Comparison of ENCODE assay signal across 4 fruit fly cellular contexts in the genomic region with DNA sequence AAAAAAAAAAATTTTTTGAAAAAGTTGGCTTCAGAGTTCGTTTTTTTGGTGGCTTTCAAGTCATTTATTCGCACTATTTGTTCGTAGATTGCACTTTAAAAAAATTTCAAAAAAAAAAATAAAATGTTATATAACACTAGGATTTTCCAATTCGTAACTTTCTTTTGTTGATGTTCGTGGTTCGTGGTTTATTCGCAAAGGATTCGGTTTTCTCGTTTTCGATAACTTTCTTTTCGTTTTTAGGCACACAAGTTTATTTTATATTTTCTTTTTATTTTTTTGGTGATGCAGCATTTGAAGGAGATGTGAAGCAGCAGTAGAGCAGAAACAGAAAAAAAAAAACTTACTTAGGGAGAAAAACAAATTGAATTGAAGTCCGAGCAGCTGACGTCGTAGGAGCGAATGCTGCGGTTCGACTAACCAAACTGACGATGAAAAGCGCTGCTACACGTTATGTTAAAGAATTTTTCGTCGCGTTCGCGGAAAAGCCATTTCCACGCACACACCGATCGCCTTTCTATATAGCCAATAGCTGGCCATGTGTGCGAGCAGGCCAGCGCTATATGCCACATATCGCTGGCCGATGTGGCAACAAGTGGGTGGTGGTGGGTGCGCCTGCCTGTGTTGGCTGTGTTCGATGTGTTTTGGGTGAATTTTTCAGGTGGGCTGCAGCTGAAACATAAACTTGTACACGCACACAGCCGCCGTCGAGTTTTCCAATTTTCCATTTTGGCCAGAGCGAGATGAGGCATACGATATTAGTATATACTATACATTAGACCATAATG.
A peak's percentile ranks its signal among the peaks of the same experiment; 100 is the strongest.
TF ChIP-seq lines count a peak whose summit lies in the region.

A gene (minus strand): TSS at position 508 of the 788 bp plus-strand sequence.

- TF ChIP-seq CTCF in whole organism, embryonic (GFP tag; optimal IDR thresholded peaks at IDR 0.05; lab: Kevin White, UChicago), result no peak

TF ChIP-seq in whole organism, adult, 20 proteins besides CTCF, POLR2A, EP300 and RAD21:
- TF ChIP-seq kay (GFP tag; lab: Kevin White, UChicago; ENCODE audit: borderline replicate concordance) (peak; percentile 65), Mnt (GFP tag; optimal IDR thresholded peaks at IDR 0.05; lab: Kevin White, UChicago) (peak; percentile 5), CG14711 (tag; optimal IDR thresholded peaks at IDR 0.05; lab: Kevin White, UChicago) (no peak)

TF ChIP-seq in whole organism, embryonic, 481 proteins besides CTCF, POLR2A, EP300 and RAD21 (continues in another document):
- TF ChIP-seq sd (tag; optimal IDR thresholded peaks at IDR 0.05; lab: Kevin White, UChicago) (peak; percentile 71), so (GFP tag; IDR thresholded peaks at IDR 0.05; lab: Robert Waterston, UW) (0 out of 3 replicates have a peak, but pooled peaks have one; percentile 6), Med (GFP tag; lab: Kevin White, UChicago) (peak; percentile 45), GATAe (GFP tag; conservative IDR thresholded peaks at IDR 0.05; lab: Robert Waterston, UW) (no peak), sqz (GFP tag; optimal IDR thresholded peaks at IDR 0.05; lab: Kevin White, UChicago) (no peak), CG1832 (GFP tag; optimal IDR thresholded peaks at IDR 0.05; lab: Kevin White, UChicago) (peak; percentile 23), Pdp1 (GFP tag; optimal IDR thresholded peaks at IDR 0.05; lab: Kevin White, UChicago) (peak in 1 of 2 experiments; percentile 74), bigmax (GFP tag; optimal IDR thresholded peaks at IDR 0.05; lab: Kevin White, UChicago) (no peak), CG15696 (tag; optimal IDR thresholded peaks at IDR 0.05; lab: Kevin White, UChicago) (no peak), knrl (GFP tag; IDR thresholded peaks at IDR 0.05; lab: Robert Waterston, UW; ENCODE audit: partially characterized antibody) (no peak), HLH3B (GFP tag; IDR thresholded peaks at IDR 0.05; lab: Robert Waterston, UW) (no peak), Fer3 (tag; optimal IDR thresholded peaks at IDR 0.05; lab: Kevin White, UChicago) (no peak), Opbp (GFP tag; IDR thresholded peaks at IDR 0.05; lab: Robert Waterston, UW; ENCODE audit: partially characterized antibody) (0 out of 3 replicates have a peak, but pooled peaks have one; percentile 23), sens (GFP tag; lab: Kevin White, UChicago) (peak; percentile 51), CG32532 (GFP tag; IDR thresholded peaks at IDR 0.05; lab: Robert Waterston, UW) (0 out of 2 replicates have a peak, but pooled peaks have one; percentile 7), abd-A (tag; optimal IDR thresholded peaks at IDR 0.05; lab: Kevin White, UChicago) (peak; percentile 1), CG10321 (GFP tag; IDR thresholded peaks at IDR 0.05; lab: Robert Waterston, UW) (peak; percentile 61), caup (GFP tag; optimal IDR thresholded peaks at IDR 0.05; lab: Kevin White, UChicago; ENCODE audit: severe bottlenecking) (no peak), cg (GFP tag; optimal IDR thresholded peaks at IDR 0.05; lab: Kevin White, UChicago) (peak; percentile 55), sr (GFP tag; IDR thresholded peaks at IDR 0.05; lab: Robert Waterston, UW) (peak; percentile 55; the same call in 2 of the 3 replicates), chinmo (GFP tag; IDR thresholded peaks at IDR 0.05; lab: Robert Waterston, UW; ENCODE audit: partially characterized antibody) (0 out of 4 replicates have a peak, but pooled peaks have one; percentile 49), Ets97D (GFP tag; optimal IDR thresholded peaks at IDR 0.05; lab: Kevin White, UChicago) (no peak), kah (GFP tag; optimal IDR thresholded peaks at IDR 0.05; lab: Kevin White, UChicago) (peak; percentile 94), scrt (GFP tag; optimal IDR thresholded peaks at IDR 0.05; lab: Kevin White, UChicago) (peak; percentile 9)

TF ChIP-seq in whole organism, prepupa, 60 proteins besides CTCF, POLR2A, EP300 and RAD21:
- no peak for TF ChIP-seq Eip75B (GFP tag; optimal IDR thresholded peaks at IDR 0.05; lab: Kevin White, UChicago)
- TF ChIP-seq vri (GFP tag; optimal IDR thresholded peaks at IDR 0.05; lab: Kevin White, UChicago), result no peak
- TF ChIP-seq eg (GFP tag; IDR thresholded peaks at IDR 0.05; lab: Robert Waterston, UW), result 0 out of 3 replicates have a peak, but pooled peaks have one; percentile 21

TF ChIP-seq in whole organism, pupa, 21 proteins besides CTCF, POLR2A, EP300 and RAD21:
- no peak for TF ChIP-seq CG13204 (GFP tag; optimal IDR thresholded peaks at IDR 0.05; lab: Kevin White, UChicago)
- TF ChIP-seq CG32121 (GFP tag; IDR thresholded peaks at IDR 0.05; lab: Robert Waterston, UW), result peak; percentile 23; the same call in 1 of the 2 replicates
- no peak for TF ChIP-seq CG12605 (GFP tag; IDR thresholded peaks at IDR 0.05; lab: Robert Waterston, UW)
- no peak for TF ChIP-seq CG17806 (tag; optimal IDR thresholded peaks at IDR 0.05; lab: Kevin White, UChicago)
- no peak for TF ChIP-seq fd96Ca (GFP tag; IDR thresholded peaks at IDR 0.05; lab: Robert Waterston, UW)
- TF ChIP-seq CG14655 (GFP tag; optimal IDR thresholded peaks at IDR 0.05; lab: Kevin White, UChicago), result no peak
- TF ChIP-seq D1 (tag; optimal IDR thresholded peaks at IDR 0.05; lab: Kevin White, UChicago), result no peak
